Fruit fly (Drosophila melanogaster) Kc167 (cell line): ENCODE results near the gene CG13024.

Source experiments
- Myc ChIP-seq: fragments of >200 bp; optimal IDR thresholded peaks from 2 replicates; lab custom pipeline; 2017; ENCODE audit warnings: missing external identifiers
- Sin3A ChIP-seq: fragments of >200 bp; optimal IDR thresholded peaks from 2 replicates; lab custom pipeline; 2018; ENCODE audit warnings: missing external identifiers
- h ChIP-seq: fragments of >200 bp; optimal IDR thresholded peaks from 3 replicates; lab custom pipeline; 2018; ENCODE audit warnings: missing external identifiers
- insv ChIP-seq: fragments of >200 bp; optimal IDR thresholded peaks from 3 replicates; lab custom pipeline; 2018; ENCODE audit warnings: missing external identifiers

DNA sequence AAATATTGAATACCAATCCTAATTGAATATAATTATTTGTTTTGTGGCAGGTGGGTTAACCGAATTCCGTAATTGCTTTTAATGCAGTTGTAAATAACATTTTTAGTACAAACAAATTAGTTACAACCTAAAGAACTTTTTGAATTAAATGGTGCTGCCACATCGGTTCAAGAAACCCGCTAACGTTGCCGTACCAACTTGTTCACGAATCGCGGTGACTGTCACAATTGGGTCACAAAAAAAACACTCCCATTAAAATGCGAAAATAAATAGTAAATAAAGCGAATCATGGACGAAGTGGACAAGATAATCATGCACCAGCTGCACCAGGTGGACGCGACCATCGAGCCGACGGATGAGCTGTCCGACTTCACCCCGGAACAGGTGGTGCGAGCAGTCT, 34.1 kb upstream of the CG13024 start, which contains the start of gene CG9951:
- no peak for TF ChIP-seq Myc (lab: Kevin White, UChicago)
- TF ChIP-seq Sin3A: no peak
- no peak for TF ChIP-seq h
- no peak for TF ChIP-seq insv
